Fruit fly (Drosophila melanogaster): Measurements from ENCODE around the gene dls.

dm6 chr3L:16213201-16213600, 12.1 kb downstream of the dls start:
- TF ChIP-seq EcR (GFP tag; optimal IDR thresholded peaks at IDR 0.05) (no peak), Dll (optimal IDR thresholded peaks at IDR 0.05) (no peak), usp (GFP tag; optimal IDR thresholded peaks at IDR 0.05) (no peak)
